Worm (Caenorhabditis elegans) whole organism, young adult: Measurements from ENCODE around the gene col-71.
"Not testable (repeated sequence)": the region's sequence is repeated elsewhere in the genome, so short reads cannot be mapped to it uniquely, and the experiment has no call there.

Source experiments
- B0261.1 ChIP-seq: sonication (generic microtip); optimal IDR thresholded peaks from 2 replicates; lab custom pipeline; 2016; ENCODE audit warnings: mild to moderate bottlenecking, missing genetic modification characterization, moderate library complexity, missing compliant biosample characterization
- C06A6.2 ChIP-seq: fragments of 200-800 bp; sonication (Bioruptor generic); conservative IDR thresholded peaks from 2 replicates; pipeline ENCODE4 v1.3.6; 2022; ENCODE audit warnings: missing genetic modification characterization, missing compliant biosample characterization
- D2030.7 ChIP-seq: fragments of 200-800 bp; sonication (Bioruptor generic); IDR thresholded peaks from 2 replicates; pipeline ENCODE4 v1.3.6; 2022; ENCODE audit warnings: missing genetic modification reagents, missing genetic modification characterization, missing compliant biosample characterization
- F39B2.1 ChIP-seq: fragments of 200-800 bp; sonication (Bioruptor generic); IDR thresholded peaks from 2 replicates; pipeline ENCODE4 v1.3.6; 2022; ENCODE audit warnings: missing genetic modification reagents, missing genetic modification characterization, missing compliant biosample characterization
- F49E8.2 ChIP-seq: sonication (generic microtip); optimal IDR thresholded peaks from 3 replicates; lab custom pipeline; 2017; ENCODE audit warnings: missing genetic modification characterization, mild to moderate bottlenecking, missing compliant biosample characterization, antibody characterized with exemption, moderate library complexity; ENCODE audit not compliant: insufficient read depth
- K12H6.12 ChIP-seq: fragments of 200-800 bp; sonication (Bioruptor generic); optimal IDR thresholded peaks from 2 replicates; lab custom pipeline; 2018; ENCODE audit warnings: mild to moderate bottlenecking, missing genetic modification characterization, missing compliant biosample characterization
- T26A5.8 ChIP-seq: sonication (generic microtip); optimal IDR thresholded peaks from 2 replicates; lab custom pipeline; 2016; ENCODE audit warnings: missing genetic modification characterization, missing compliant biosample characterization
- Y53F4B.3 ChIP-seq: fragments of 200-800 bp; sonication (Bioruptor generic); IDR thresholded peaks from 2 replicates; pipeline ENCODE4 v1.3.6; 2022; ENCODE audit warnings: missing genetic modification reagents, missing genetic modification characterization, missing compliant biosample characterization
- Y56A3A.18 ChIP-seq: fragments of 200-800 bp; sonication (Bioruptor generic); IDR thresholded peaks from 2 replicates; pipeline ENCODE4 v1.3.6; 2022; ENCODE audit warnings: missing genetic modification reagents, missing genetic modification characterization, missing compliant biosample characterization
- Y95B8A.8 ChIP-seq: fragments of 200-800 bp; sonication (Bioruptor generic); IDR thresholded peaks from 2 replicates; pipeline ENCODE4 v1.3.6; 2022; ENCODE audit warnings: missing genetic modification reagents, missing genetic modification characterization, missing compliant biosample characterization
- atf-7 ChIP-seq: sonication (generic microtip); optimal IDR thresholded peaks from 2 replicates; lab custom pipeline; 2017; ENCODE audit warnings: mild to moderate bottlenecking, missing genetic modification characterization, missing compliant biosample characterization
- athp-1 ChIP-seq: sonication (generic microtip); optimal IDR thresholded peaks from 2 replicates; lab custom pipeline; 2017; ENCODE audit warnings: mild to moderate bottlenecking, missing genetic modification characterization, missing compliant biosample characterization
- attf-5 ChIP-seq: fragments of 200-800 bp; sonication (Bioruptor generic); optimal IDR thresholded peaks from 2 replicates; lab custom pipeline; 2018; ENCODE audit warnings: mild to moderate bottlenecking, missing genetic modification characterization, missing compliant biosample characterization
- bed-2 ChIP-seq: fragments of 200-800 bp; sonication (Bioruptor generic); IDR thresholded peaks from 2 replicates; pipeline ENCODE4 v1.3.6; 2022; ENCODE audit warnings: missing genetic modification reagents, missing genetic modification characterization, missing compliant biosample characterization
- cebp-2 ChIP-seq: fragments of 200-800 bp; sonication (Bioruptor generic); IDR thresholded peaks from 2 replicates; pipeline ENCODE4 v1.3.6; 2022; ENCODE audit warnings: missing genetic modification characterization, missing compliant biosample characterization
- chd-7 ChIP-seq: sonication (generic microtip); optimal IDR thresholded peaks from 2 replicates; lab custom pipeline; 2016; ENCODE audit warnings: mild to moderate bottlenecking, missing genetic modification characterization, moderate library complexity, missing compliant biosample characterization
- egrh-3 ChIP-seq: fragments of 200-800 bp; sonication (Bioruptor generic); IDR thresholded peaks from 2 replicates; pipeline ENCODE4 v1.3.6; 2022; ENCODE audit warnings: missing genetic modification reagents, missing genetic modification characterization, missing compliant biosample characterization
- ekl-4 ChIP-seq: fragments of 200-800 bp; sonication (Bioruptor generic); IDR thresholded peaks from 2 replicates; pipeline ENCODE4 v1.3.6; 2022; ENCODE audit warnings: missing genetic modification reagents, missing genetic modification characterization, missing compliant biosample characterization
- hlh-26 ChIP-seq: fragments of 200-800 bp; sonication (Bioruptor generic); conservative IDR thresholded peaks from 2 replicates; pipeline ENCODE4 v1.3.6; 2022; ENCODE audit warnings: missing genetic modification reagents, missing genetic modification characterization, missing compliant biosample characterization
- hmg-1.2 ChIP-seq: fragments of 200-800 bp; sonication (Bioruptor generic); IDR thresholded peaks from 2 replicates; pipeline ENCODE4 v1.3.6; 2022; ENCODE audit warnings: missing genetic modification reagents, missing genetic modification characterization, missing compliant biosample characterization
- hrde-1 ChIP-seq: sonication (generic microtip); optimal IDR thresholded peaks from 2 replicates; lab custom pipeline; 2016; ENCODE audit warnings: missing genetic modification characterization, mild to moderate bottlenecking, missing compliant biosample characterization, moderate library complexity, missing genotype, missing genetic modification reagents, borderline replicate concordance
- lin-26 ChIP-seq: fragments of 200-800 bp; sonication (Bioruptor generic); IDR thresholded peaks from 2 replicates; pipeline ENCODE4 v1.3.6; 2022; ENCODE audit warnings: missing genetic modification reagents, missing genetic modification characterization, missing compliant biosample characterization
- lin-35 ChIP-seq, 3 experiments: fragments of 150-350 bp in 2 of 3; sonication (generic microtip) in 1 of 3; optimal IDR thresholded peaks; 2 replicates each; lab custom pipeline; 2014 to 2018; ENCODE audit warnings: missing biosample characterization in 3 of 3, missing genetic modification characterization in 3 of 3, missing genetic modification reagents in 3 of 3
- madf-10 ChIP-seq: sonication (generic microtip); optimal IDR thresholded peaks from 2 replicates; lab custom pipeline; 2016; ENCODE audit warnings: mild to moderate bottlenecking, missing genetic modification characterization, missing compliant biosample characterization
- madf-3 ChIP-seq: fragments of 200-800 bp; sonication (Bioruptor generic); IDR thresholded peaks from 2 replicates; pipeline ENCODE4 v1.3.6; 2022; ENCODE audit warnings: missing genetic modification reagents, missing genetic modification characterization, missing compliant biosample characterization
- nhr-179 ChIP-seq: sonication (generic microtip); optimal IDR thresholded peaks from 2 replicates; lab custom pipeline; 2016; ENCODE audit warnings: mild to moderate bottlenecking, missing genetic modification characterization, missing compliant biosample characterization
- nhr-80 ChIP-seq: sonication (generic microtip); optimal IDR thresholded peaks from 2 replicates; lab custom pipeline; 2016; ENCODE audit warnings: missing genetic modification characterization, missing compliant biosample characterization
- pha-4 ChIP-seq: fragments of 150-350 bp; sonication (generic microtip); optimal IDR thresholded peaks from 2 replicates; lab custom pipeline; 2014; ENCODE audit warnings: missing biosample characterization, missing genetic modification reagents, missing genetic modification characterization
- rec-8 ChIP-seq, 2 experiments: sonication (generic microtip); optimal IDR thresholded peaks; 2 replicates each; lab custom pipeline; 2016; ENCODE audit warnings: mild to moderate bottlenecking in 2 of 2, missing genetic modification characterization in 2 of 2, missing genetic modification reagents in 2 of 2, missing genotype in 2 of 2, missing biosample characterization in 1 of 2, missing compliant biosample characterization in 1 of 2, moderate library complexity in 1 of 2
- rpc-1 ChIP-seq, 2 experiments: fragments of 150-350 bp in 1 of 2; sonication (generic microtip) in 1 of 2; optimal IDR thresholded peaks; 2 replicates each; lab custom pipeline; 2014 to 2018; ENCODE audit warnings: missing biosample characterization in 1 of 2, missing genetic modification characterization in 1 of 2, missing genetic modification reagents in 1 of 2, missing genotype in 1 of 2
- sdz-38 ChIP-seq: sonication (generic microtip); optimal IDR thresholded peaks from 2 replicates; lab custom pipeline; 2016; ENCODE audit warnings: missing genotype, missing genetic modification characterization, missing compliant biosample characterization
- tbp1 ChIP-seq: fragments of 200-800 bp; sonication (Bioruptor generic); optimal IDR thresholded peaks from 2 replicates; lab custom pipeline; 2018; ENCODE audit warnings: mild to moderate bottlenecking, missing genetic modification characterization, missing compliant biosample characterization
- tbx-9 ChIP-seq: sonication (generic microtip); optimal IDR thresholded peaks from 2 replicates; lab custom pipeline; 2016; ENCODE audit warnings: borderline replicate concordance, missing genetic modification characterization, inconsistent platforms, missing compliant biosample characterization
- ztf-18 ChIP-seq: sonication (generic microtip); optimal IDR thresholded peaks from 2 replicates; lab custom pipeline; 2016; ENCODE audit warnings: missing genotype, mild to moderate bottlenecking, missing genetic modification characterization, missing compliant biosample characterization
- ztf-22 ChIP-seq: fragments of 200-800 bp; sonication (Bioruptor generic); optimal IDR thresholded peaks from 2 replicates; lab custom pipeline; 2018; ENCODE audit warnings: mild to moderate bottlenecking, missing genetic modification characterization, moderate library complexity, missing compliant biosample characterization
- ztf-28 ChIP-seq: fragments of 200-800 bp; sonication (Bioruptor generic); IDR thresholded peaks from 2 replicates; pipeline ENCODE4 v1.3.6; 2022; ENCODE audit warnings: missing genetic modification reagents, missing genetic modification characterization, missing compliant biosample characterization
- ztf-6 ChIP-seq: fragments of 200-800 bp; sonication (Bioruptor generic); IDR thresholded peaks from 2 replicates; pipeline ENCODE4 v1.3.6; 2022; ENCODE audit warnings: missing genetic modification reagents, missing genetic modification characterization, missing compliant biosample characterization

The col-71 gene

DNA sequence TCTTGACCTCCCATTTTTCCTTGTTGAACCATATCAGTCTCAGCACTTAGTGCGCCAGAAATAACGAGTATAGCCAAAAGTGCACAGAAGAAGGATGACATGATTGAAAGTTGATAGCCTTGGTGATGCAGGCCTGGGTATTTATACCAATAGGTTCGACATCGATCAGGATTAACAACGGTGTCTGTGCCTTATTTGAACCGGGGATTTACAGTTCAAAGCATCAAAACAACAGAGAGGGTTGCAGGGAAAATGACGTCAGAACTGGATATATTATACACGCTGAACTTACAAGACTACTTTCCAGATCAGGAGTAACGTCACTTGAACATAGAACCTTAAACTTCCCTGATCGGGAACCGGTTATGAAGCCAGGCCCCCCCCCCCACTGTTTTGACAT lies 30.1 kb downstream of the col-71 start, which contains the start of gene Y49F6B.12 (continued):
- no peak for TF ChIP-seq C06A6.2 (GFP tag; lab: Robert Waterston, UW)
- TF ChIP-seq attf-5, result no peak
- TF ChIP-seq bed-2, result no peak
- TF ChIP-seq D2030.7 (GFP tag; lab: Robert Waterston, UW), result no peak
- TF ChIP-seq nhr-80 (tag; lab: Kevin White, UChicago), result no peak
- TF ChIP-seq Y95B8A.8 (GFP tag; lab: Robert Waterston, UW), result no peak
- TF ChIP-seq ztf-22 (GFP tag; lab: Kevin White, UChicago), result no peak

DNA sequence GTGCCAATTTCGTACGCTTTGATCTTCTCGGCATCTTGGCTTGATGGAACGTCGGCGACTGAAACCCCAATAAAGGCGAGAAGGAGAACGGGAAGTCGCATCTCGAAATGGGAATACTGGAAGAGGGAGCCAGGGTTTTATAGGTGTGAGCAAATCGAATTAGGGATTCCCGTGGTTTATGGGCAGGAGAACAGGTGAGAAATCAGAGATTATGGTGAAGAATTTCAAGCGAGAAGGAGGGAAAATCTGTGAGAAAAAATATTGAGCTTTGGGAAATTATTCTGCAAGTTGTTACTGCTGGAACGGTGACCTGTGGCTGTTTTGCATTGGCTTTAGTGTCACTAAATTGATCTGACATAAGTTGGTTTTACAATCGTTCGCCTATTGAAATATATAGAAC lies 30.8 kb downstream of the col-71 start, which contains the start of gene Y49F6B.13:
Gene Y49F6B.13, minus strand, starts transcription at position 101 of the 400 bp plus-strand sequence.
- TF ChIP-seq athp-1 (no peak), ztf-28 (GFP tag; lab: Robert Waterston, UW) (no peak), cebp-2 (GFP tag; lab: Robert Waterston, UW) (no peak), sdz-38 (no peak)
- TF ChIP-seq, all 124 proteins: peak for 0

ce11 chrII:3470549-3470948 lies 31.8 kb downstream of the col-71 start, which contains the start of gene Y49F6B.20:
Gene Y49F6B.20, minus strand, starts transcription at chrII:3470649.
- no peak for TF ChIP-seq ztf-18 (tag; lab: Kevin White, UChicago)
- no peak for TF ChIP-seq K12H6.12 (tag; lab: Kevin White, UChicago)
- no peak for TF ChIP-seq egrh-3
- TF ChIP-seq pha-4, result no peak
- no peak for TF ChIP-seq lin-35 (GFP tag; optimal IDR thresholded peaks at IDR 0.05; lab: Kevin White, UChicago)
- no peak for TF ChIP-seq lin-26 (GFP tag; lab: Robert Waterston, UW)
- TF ChIP-seq athp-1, result no peak
- TF ChIP-seq nhr-179 (tag; lab: Kevin White, UChicago), result no peak
- no peak for TF ChIP-seq tbp1
- TF ChIP-seq chd-7, result no peak

DNA sequence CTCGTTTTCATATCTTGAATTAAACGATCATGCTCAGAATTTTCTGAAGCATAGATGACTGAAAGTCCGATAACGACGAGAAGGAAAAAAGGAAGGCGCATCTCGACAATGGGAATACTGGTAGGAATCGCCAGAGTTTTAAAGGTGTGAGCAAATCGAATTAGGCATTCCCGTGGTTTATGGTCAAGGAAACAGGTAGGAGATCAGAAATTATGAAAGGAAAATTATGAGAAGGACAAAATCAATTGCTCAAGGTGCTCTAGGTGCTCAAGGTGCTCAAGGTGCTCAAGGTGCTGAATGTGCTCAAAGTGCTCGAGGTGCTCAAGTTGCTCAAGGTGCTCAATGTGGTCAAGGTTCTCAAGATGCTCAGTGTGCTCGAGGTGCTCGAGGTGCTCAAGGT lies 37.8 kb downstream of the col-71 start, which contains the start of gene C16C8.10:
Gene C16C8.10, minus strand, starts transcription at position 101 of the 400 bp plus-strand sequence.
- TF ChIP-seq madf-3 (GFP tag; lab: Robert Waterston, UW); B0261.1 (tag; lab: Kevin White, UChicago); hmg-1.2: not testable (repeated sequence)

ce11 chrII:3463097-3463496 lies 39.3 kb downstream of the col-71 start, which contains the start of gene C16C8.9:
Gene C16C8.9, minus strand, starts transcription at chrII:3463197.
- TF ChIP-seq ztf-6 (no peak), F49E8.2 (no peak), hlh-26 (no peak), ekl-4 (no peak), hrde-1 (no peak), F39B2.1 (GFP tag; lab: Robert Waterston, UW) (no peak), Y53F4B.3 (GFP tag; lab: Robert Waterston, UW) (no peak), tbx-9 (no peak), atf-7 (no peak), Y56A3A.18 (no peak), rpc-1 (optimal IDR thresholded peaks at IDR 0.05; lab: Kevin White, UChicago) (no peak), rpc-1 (tag; optimal IDR thresholded peaks at IDR 0.05; lab: Kevin White, UChicago) (no peak), madf-10 (tag; lab: Kevin White, UChicago) (no peak), T26A5.8 (tag; lab: Kevin White, UChicago) (no peak), rec-8 (tag; optimal IDR thresholded peaks at IDR 0.05; lab: Kevin White, UChicago) (no peak)
- TF ChIP-seq, all 124 proteins: peak for 0
